Fruit fly (Drosophila melanogaster) whole organism, embryonic: Measurements from ENCODE around the gene CG14253.

ENCODE experiments used
- BEAF-32 ChIP-seq: fragments of 200-800 bp; sonication (Bioruptor generic); optimal IDR thresholded peaks from 3 replicates; lab custom pipeline; 2017; ENCODE audit warnings: missing biosample characterization, missing genetic modification characterization, mild to moderate bottlenecking, moderate library complexity, missing genetic modification reagents
- CG11560 ChIP-seq: fragments of 200-800 bp; sonication (Bioruptor generic); IDR thresholded peaks from 3 replicates; pipeline ENCODE4 v1.3.6; 2022; ENCODE audit warnings: missing biosample characterization, missing genetic modification characterization
- CG12104 ChIP-seq: fragments of 200-800 bp; sonication (Bioruptor generic); optimal IDR thresholded peaks from 3 replicates; lab custom pipeline; 2016; ENCODE audit warnings: missing biosample characterization, missing genetic modification characterization
- CG12744 ChIP-seq: fragments of 200-800 bp; sonication (Bioruptor generic); optimal IDR thresholded peaks from 2 replicates; lab custom pipeline; 2016; ENCODE audit warnings: missing biosample characterization, missing genetic modification characterization
- CG13424 ChIP-seq: fragments of 200-800 bp; sonication (Bioruptor generic); optimal IDR thresholded peaks from 2 replicates; lab custom pipeline; 2019; ENCODE audit warnings: missing biosample characterization, mild to moderate bottlenecking, missing genetic modification characterization, moderate library complexity
- CG14441 ChIP-seq: fragments of 200-800 bp; sonication (Bioruptor generic); IDR thresholded peaks from 2 replicates; pipeline ENCODE4 v1.3.6; 2022; ENCODE audit warnings: missing biosample characterization, missing genetic modification characterization
- CG16779 ChIP-seq: fragments of 200-800 bp; sonication (Bioruptor generic); IDR thresholded peaks from 2 replicates; pipeline ENCODE4 v1.3.6; 2022; ENCODE audit warnings: missing biosample characterization, missing genetic modification characterization
- CG16863 ChIP-seq: fragments of 200-800 bp; sonication (Bioruptor generic); optimal IDR thresholded peaks from 3 replicates; lab custom pipeline; 2016; ENCODE audit warnings: missing biosample characterization, missing genetic modification characterization
- CG17361 ChIP-seq: fragments of 200-800 bp; sonication (Bioruptor generic); IDR thresholded peaks from 3 replicates; pipeline ENCODE4 v1.3.6; 2022; ENCODE audit warnings: missing biosample characterization, missing genetic modification characterization
- CG17612 ChIP-seq: fragments of 200-800 bp; sonication (Bioruptor generic); IDR thresholded peaks from 2 replicates; pipeline ENCODE4 v1.3.6; 2022; ENCODE audit warnings: missing biosample characterization, missing genetic modification characterization
- CG18476 ChIP-seq: fragments of 200-800 bp; sonication (Bioruptor generic); optimal IDR thresholded peaks from 2 replicates; lab custom pipeline; 2016; ENCODE audit warnings: missing biosample characterization, mild to moderate bottlenecking, missing genetic modification characterization
- CG18619 ChIP-seq: fragments of 200-800 bp; sonication (Bioruptor generic); optimal IDR thresholded peaks from 3 replicates; lab custom pipeline; 2017; ENCODE audit warnings: missing biosample characterization, mild to moderate bottlenecking, missing genetic modification characterization
- CG2199 ChIP-seq: fragments of 200-800 bp; sonication (Bioruptor generic); IDR thresholded peaks from 3 replicates; pipeline ENCODE4 v1.3.6; 2022; ENCODE audit warnings: missing biosample characterization, missing genetic modification characterization
- CG32532 ChIP-seq: fragments of 200-800 bp; sonication (Bioruptor generic); IDR thresholded peaks from 2 replicates; pipeline ENCODE4 v1.3.6; 2022; ENCODE audit warnings: missing biosample characterization, missing genetic modification characterization
- CG3407 ChIP-seq: fragments of 200-800 bp; sonication (Bioruptor generic); optimal IDR thresholded peaks from 2 replicates; lab custom pipeline; 2018; ENCODE audit warnings: missing biosample characterization, mild to moderate bottlenecking, missing genetic modification characterization
- CG7786 ChIP-seq: fragments of 200-800 bp; sonication (Bioruptor generic); optimal IDR thresholded peaks from 2 replicates; lab custom pipeline; 2016; ENCODE audit warnings: missing biosample characterization, missing genetic modification characterization
- CG8359 ChIP-seq: fragments of 200-800 bp; sonication (Bioruptor generic); optimal IDR thresholded peaks from 2 replicates; lab custom pipeline; 2017; ENCODE audit warnings: missing biosample characterization, mild to moderate bottlenecking, missing genetic modification characterization, borderline replicate concordance
- CG9797 ChIP-seq: fragments of 200-800 bp; sonication (Bioruptor generic); optimal IDR thresholded peaks from 3 replicates; lab custom pipeline; 2018; ENCODE audit warnings: missing biosample characterization, mild to moderate bottlenecking, missing genetic modification characterization
- CG9876 ChIP-seq: fragments of 200-800 bp; sonication (Bioruptor generic); optimal IDR thresholded peaks from 2 replicates; lab custom pipeline; 2016; ENCODE audit warnings: missing biosample characterization, missing genetic modification characterization
- Dip2 ChIP-seq: fragments of 200-800 bp; sonication (Bioruptor generic); IDR thresholded peaks from 2 replicates; pipeline ENCODE4 v1.3.6; 2022; ENCODE audit warnings: missing biosample characterization, missing genetic modification characterization
- E2f1 ChIP-seq: fragments of 200-800 bp; sonication (Bioruptor generic); IDR thresholded peaks from 2 replicates; pipeline ENCODE4 v1.3.6; 2022; ENCODE audit warnings: missing biosample characterization, missing genetic modification characterization
- HLH4C ChIP-seq: fragments of 200-800 bp; sonication (Bioruptor generic); IDR thresholded peaks from 3 replicates; pipeline ENCODE4 v1.3.6; 2022; ENCODE audit warnings: missing biosample characterization, missing genetic modification characterization; ENCODE audit not compliant: partially characterized antibody
- HmgZ ChIP-seq: fragments of 200-800 bp; sonication (Bioruptor generic); optimal IDR thresholded peaks from 2 replicates; lab custom pipeline; 2018; ENCODE audit warnings: missing biosample characterization, mild to moderate bottlenecking, missing genetic modification characterization
- Lhr ChIP-seq: fragments of 200-800 bp; sonication (Bioruptor generic); optimal IDR thresholded peaks from 3 replicates; lab custom pipeline; 2017; ENCODE audit warnings: mild to moderate bottlenecking, missing biosample characterization, missing genetic modification reagents, missing genetic modification characterization
- Mes4 ChIP-seq: fragments of 200-800 bp; sonication (Bioruptor generic); optimal IDR thresholded peaks from 2 replicates; lab custom pipeline; 2016; ENCODE audit warnings: missing biosample characterization, missing genetic modification characterization
- Mrtf ChIP-seq: fragments of 200-800 bp; sonication (Bioruptor generic); IDR thresholded peaks from 3 replicates; pipeline ENCODE4 v1.3.6; 2022; ENCODE audit warnings: missing biosample characterization, missing genetic modification characterization
- Nf-YA ChIP-seq: fragments of 200-800 bp; sonication (Bioruptor generic); IDR thresholded peaks from 2 replicates; pipeline ENCODE4 v1.3.6; 2022; ENCODE audit warnings: missing biosample characterization, missing genetic modification characterization
- Sry-β ChIP-seq: fragments of 200-800 bp; sonication (Bioruptor generic); optimal IDR thresholded peaks from 2 replicates; lab custom pipeline; 2018; ENCODE audit warnings: missing biosample characterization, mild to moderate bottlenecking, missing genetic modification characterization, moderate library complexity
- Stat92E ChIP-seq, 3 experiments: fragments of >200 bp in 2 of 3; fragments of 200-800 bp in 1 of 3; sonication (Bioruptor generic) in 1 of 3; optimal IDR thresholded peaks; 2 replicates each; lab custom pipeline; 2017 to 2019; ENCODE audit warnings: missing biosample characterization in 3 of 3, missing genetic modification characterization in 3 of 3, mild to moderate bottlenecking in 1 of 3, moderate library complexity in 1 of 3
- Xrp1 ChIP-seq: fragments of 200-800 bp; sonication (Bioruptor generic); IDR thresholded peaks from 2 replicates; pipeline ENCODE4 v1.3.6; 2022; ENCODE audit warnings: missing biosample characterization, missing genetic modification characterization
- YL-1 ChIP-seq: fragments of 200-800 bp; sonication (Bioruptor generic); optimal IDR thresholded peaks from 3 replicates; lab custom pipeline; 2017; ENCODE audit warnings: missing biosample characterization, mild to moderate bottlenecking, missing genetic modification characterization
- ac ChIP-seq: fragments of 200-800 bp; sonication (Bioruptor generic); optimal IDR thresholded peaks from 3 replicates; lab custom pipeline; 2017; ENCODE audit warnings: missing biosample characterization, mild to moderate bottlenecking, missing genetic modification characterization
- danr ChIP-seq: fragments of 200-800 bp; sonication (Bioruptor generic); IDR thresholded peaks from 2 replicates; pipeline ENCODE4 v1.3.6; 2022; ENCODE audit warnings: missing biosample characterization, missing genetic modification characterization
- emc ChIP-seq: fragments of 200-800 bp; sonication (Bioruptor generic); optimal IDR thresholded peaks from 2 replicates; lab custom pipeline; 2016; ENCODE audit warnings: missing biosample characterization, missing genetic modification characterization
- en ChIP-seq: fragments of 200-800 bp; sonication (Bioruptor generic); optimal IDR thresholded peaks from 2 replicates; lab custom pipeline; 2016; ENCODE audit warnings: missing biosample characterization, missing genetic modification characterization
- fd102C ChIP-seq: fragments of 200-800 bp; sonication (Bioruptor generic); optimal IDR thresholded peaks from 2 replicates; lab custom pipeline; 2018; ENCODE audit warnings: missing biosample characterization, mild to moderate bottlenecking, missing genetic modification characterization, moderate library complexity
- fd3F ChIP-seq: fragments of 200-800 bp; sonication (Bioruptor generic); optimal IDR thresholded peaks from 2 replicates; lab custom pipeline; 2018; ENCODE audit warnings: missing biosample characterization, mild to moderate bottlenecking, missing genetic modification characterization, moderate library complexity
- gsb ChIP-seq: fragments of 200-800 bp; sonication (Bioruptor generic); IDR thresholded peaks from 2 replicates; pipeline ENCODE4 v1.3.6; 2022; ENCODE audit warnings: missing biosample characterization, missing genetic modification characterization
- jing ChIP-seq: fragments of 200-800 bp; sonication (Bioruptor generic); optimal IDR thresholded peaks from 2 replicates; lab custom pipeline; 2018; ENCODE audit warnings: missing biosample characterization, mild to moderate bottlenecking, missing genetic modification characterization
- jumu ChIP-seq: fragments of 200-800 bp; sonication (Bioruptor generic); optimal IDR thresholded peaks from 3 replicates; lab custom pipeline; 2016; ENCODE audit warnings: missing biosample characterization, missing genetic modification characterization
- kay ChIP-seq: fragments of 200-800 bp; sonication (Bioruptor generic); optimal IDR thresholded peaks from 2 replicates; lab custom pipeline; 2016; ENCODE audit warnings: missing biosample characterization, missing genetic modification characterization
- pita ChIP-seq: fragments of 200-800 bp; sonication (Bioruptor generic); optimal IDR thresholded peaks from 2 replicates; lab custom pipeline; 2017; ENCODE audit warnings: missing biosample characterization, mild to moderate bottlenecking, missing genetic modification characterization
- pros ChIP-seq: fragments of 200-800 bp; sonication (Bioruptor generic); optimal IDR thresholded peaks from 3 replicates; lab custom pipeline; 2019; ENCODE audit warnings: missing biosample characterization, mild to moderate bottlenecking, missing genetic modification characterization, moderate library complexity
- schlank ChIP-seq: fragments of 200-800 bp; sonication (Bioruptor generic); optimal IDR thresholded peaks from 2 replicates; lab custom pipeline; 2018; ENCODE audit warnings: missing biosample characterization, mild to moderate bottlenecking, missing genetic modification characterization
- slbo ChIP-seq: fragments of 200-800 bp; sonication (Bioruptor generic); IDR thresholded peaks from 2 replicates; pipeline ENCODE4 v1.3.6; 2022; ENCODE audit warnings: missing biosample characterization, missing genetic modification characterization
- slou ChIP-seq: fragments of 200-800 bp; sonication (Bioruptor generic); optimal IDR thresholded peaks from 3 replicates; lab custom pipeline; 2016; ENCODE audit warnings: missing biosample characterization, missing genetic modification characterization
- sr ChIP-seq: fragments of 200-800 bp; sonication (Bioruptor generic); IDR thresholded peaks from 3 replicates; pipeline ENCODE4 v1.3.6; 2022; ENCODE audit warnings: missing biosample characterization, missing genetic modification characterization
- unpg ChIP-seq: fragments of 200-800 bp; sonication (Bioruptor generic); optimal IDR thresholded peaks from 3 replicates; lab custom pipeline; 2018; ENCODE audit warnings: missing biosample characterization, mild to moderate bottlenecking, missing genetic modification characterization, moderate library complexity
- wdn ChIP-seq: fragments of 200-800 bp; sonication (Bioruptor generic); IDR thresholded peaks from 2 replicates; pipeline ENCODE4 v1.3.6; 2022; ENCODE audit warnings: missing biosample characterization, missing genetic modification characterization
- zfh2 ChIP-seq: fragments of 200-800 bp; sonication (Bioruptor generic); optimal IDR thresholded peaks from 2 replicates; lab custom pipeline; 2016; ENCODE audit warnings: missing biosample characterization, missing genetic modification characterization

CG14253 gene

DNA sequence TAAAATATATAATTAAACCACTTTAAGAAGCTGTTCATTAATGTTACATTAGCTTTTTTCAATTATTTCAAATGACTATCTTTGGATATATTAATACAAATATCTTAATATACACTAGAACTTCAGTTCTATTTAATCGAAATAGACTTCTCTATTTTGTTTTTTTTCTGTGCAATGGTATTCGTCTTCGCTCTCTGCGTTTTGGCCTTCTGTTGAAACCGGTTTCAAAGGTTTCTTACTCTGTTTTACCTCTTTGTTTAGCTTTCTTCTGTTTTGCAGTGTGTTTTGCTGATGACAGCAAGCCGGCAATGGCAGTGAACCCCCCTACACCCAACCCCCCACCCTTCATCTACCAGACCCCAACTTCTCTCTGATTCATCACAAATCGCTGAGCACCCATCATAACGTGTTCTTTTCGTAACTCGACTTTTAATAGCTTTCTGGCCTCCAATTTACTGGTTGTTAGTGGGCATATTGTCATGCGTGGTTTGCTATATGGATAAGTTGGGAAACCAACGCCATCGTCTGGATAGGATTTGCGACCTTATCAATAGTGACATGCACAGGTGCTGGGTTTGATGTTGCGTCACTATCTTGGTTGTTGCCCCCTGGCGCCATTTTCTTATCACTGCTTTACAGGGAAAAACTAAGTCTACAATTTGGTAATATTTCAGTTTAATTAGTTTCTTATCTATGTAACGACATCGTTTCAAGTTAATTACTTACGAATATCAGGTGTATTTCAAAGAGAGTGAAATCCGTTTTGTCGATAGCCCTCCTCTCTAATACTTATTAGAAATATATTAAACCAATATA, 9.3 kb upstream of the CG14253 start (continued):
- TF ChIP-seq CG7786 (GFP tag; lab: Kevin White, UChicago) (no peak), CG17612 (GFP tag; lab: Robert Waterston, UW) (no peak), Mes4 (GFP tag; lab: Kevin White, UChicago) (no peak), CG16863 (GFP tag; lab: Kevin White, UChicago) (no peak), Xrp1 (GFP tag; lab: Robert Waterston, UW) (peak; percentile 43; the same call in 1 of the 2 replicates), CG11560 (tag; lab: Robert Waterston, UW) (no peak), CG12744 (GFP tag; lab: Kevin White, UChicago) (no peak), CG18619 (GFP tag; lab: Kevin White, UChicago) (no peak), E2f1 (GFP tag; lab: Robert Waterston, UW) (0 out of 2 replicates have a peak, but pooled peaks have one; percentile 31), slbo (peak; percentile 4; the same call in 1 of the 2 replicates), CG13424 (tag; lab: Kevin White, UChicago) (peak; percentile 50), jumu (GFP tag; lab: Kevin White, UChicago) (no peak), zfh2 (GFP tag; lab: Kevin White, UChicago) (no peak), CG16779 (GFP tag; lab: Robert Waterston, UW) (no peak), fd3F (GFP tag; lab: Kevin White, UChicago) (no peak), CG8359 (GFP tag; lab: Kevin White, UChicago) (no peak), sr (GFP tag; lab: Robert Waterston, UW) (no peak), wdn (GFP tag; lab: Robert Waterston, UW) (no peak), BEAF-32 (no peak), HLH4C (GFP tag; lab: Robert Waterston, UW) (no peak), ac (no peak), HmgZ (tag; lab: Kevin White, UChicago) (no peak), Sry-β (GFP tag; lab: Kevin White, UChicago) (no peak), CG14441 (GFP tag; lab: Robert Waterston, UW) (no peak), slou (no peak), fd102C (GFP tag; lab: Kevin White, UChicago) (no peak), Lhr (no peak), CG12104 (GFP tag; lab: Kevin White, UChicago) (no peak), YL-1 (GFP tag; lab: Kevin White, UChicago) (no peak), pros (no peak), danr (GFP tag; lab: Robert Waterston, UW) (no peak), Mrtf (no peak), Dip2 (no peak), Stat92E (GFP tag; optimal IDR thresholded peaks at IDR 0.05; lab: Kevin White, UChicago) (no peak), emc (GFP tag; lab: Kevin White, UChicago) (no peak), en (GFP tag; lab: Kevin White, UChicago) (no peak), CG3407 (GFP tag; lab: Kevin White, UChicago) (no peak), CG32532 (GFP tag; lab: Robert Waterston, UW) (peak; percentile 50), pita (GFP tag; lab: Kevin White, UChicago) (no peak), CG9797 (no peak), gsb (GFP tag; lab: Robert Waterston, UW) (peak; percentile 46; the same call in 1 of the 2 replicates), CG18476 (no peak), kay (GFP tag; lab: Kevin White, UChicago) (peak; percentile 20), Nf-YA (no peak), schlank (no peak), jing (GFP tag; lab: Kevin White, UChicago) (no peak), CG2199 (GFP tag; lab: Robert Waterston, UW) (no peak), CG17361 (peak; percentile 52; the same call in 2 of the 3 replicates), CG9876 (no peak), unpg (GFP tag; lab: Kevin White, UChicago) (peak; percentile 44)
